5 worm cellular contexts compared by ENCODE assay signal in genomic region chrIV:11118837-11119491, ce11.
TF ChIP-seq lines count a peak whose summit lies in the region.

imp-2 (minus strand) TSS chrIV:11118887.
enpl-1 (plus strand) TSS chrIV:11119298.

TF ChIP-seq in whole organism, L1 larva, 84 proteins besides CTCF, POLR2A, EP300 and RAD21 (continues in another document):
- peak; percentile 95 for TF ChIP-seq nhr-85 (tag; lab: Kevin White, UChicago)
- peak; percentile 56 for TF ChIP-seq F16B12.6 (tag; optimal IDR thresholded peaks at IDR 0.05; lab: Kevin White, UChicago)
- peak; percentile 38 for TF ChIP-seq nhr-76 (tag; optimal IDR thresholded peaks at IDR 0.05; lab: Kevin White, UChicago)
- TF ChIP-seq ceh-90 (tag; optimal IDR thresholded peaks at IDR 0.05; lab: Kevin White, UChicago) = no peak
- no peak for TF ChIP-seq nhr-28 (tag; optimal IDR thresholded peaks at IDR 0.05; lab: Kevin White, UChicago)
- no peak for TF ChIP-seq nhr-84 (tag; optimal IDR thresholded peaks at IDR 0.05; lab: Kevin White, UChicago)
- peak; percentile 72 for TF ChIP-seq elt-2 (tag; optimal IDR thresholded peaks at IDR 0.05; lab: Kevin White, UChicago)
- peak; percentile 94 for TF ChIP-seq nhr-47 (tag; optimal IDR thresholded peaks at IDR 0.05; lab: Kevin White, UChicago)
- peak; percentile 79 for TF ChIP-seq nhr-11 (tag; optimal IDR thresholded peaks at IDR 0.05; lab: Kevin White, UChicago)
- TF ChIP-seq sox-4 (tag; optimal IDR thresholded peaks at IDR 0.05; lab: Kevin White, UChicago) = peak; percentile 41
- TF ChIP-seq mep-1 (tag; optimal IDR thresholded peaks at IDR 0.05; lab: Kevin White, UChicago) = peak; percentile 88
- TF ChIP-seq nhr-20 (tag; optimal IDR thresholded peaks at IDR 0.05; lab: Kevin White, UChicago) = peak; percentile 94
- peak; percentile 85 to 98 for TF ChIP-seq mdl-1 (tag; optimal IDR thresholded peaks at IDR 0.05; lab: Kevin White, UChicago)
- TF ChIP-seq nhr-77 (tag; optimal IDR thresholded peaks at IDR 0.05; lab: Kevin White, UChicago) = peak; percentile 93
- TF ChIP-seq xbp-1 (tag; optimal IDR thresholded peaks at IDR 0.05; lab: Kevin White, UChicago) = peak; percentile 100
- TF ChIP-seq aha-1 (tag; optimal IDR thresholded peaks at IDR 0.05; lab: Kevin White, UChicago) = no peak
- TF ChIP-seq ces-1 (GFP tag; optimal IDR thresholded peaks at IDR 0.05; lab: Kevin White, UChicago) = no peak
- TF ChIP-seq fkh-10 (GFP tag; optimal IDR thresholded peaks at IDR 0.05; lab: Kevin White, UChicago) = peak; percentile 75
- TF ChIP-seq lin-13 (GFP tag; optimal IDR thresholded peaks at IDR 0.05; lab: Kevin White, UChicago) = peak; percentile 92

TF ChIP-seq in whole organism, L3 larva, 47 proteins besides CTCF, POLR2A, EP300 and RAD21 (continues in another document):
- TF ChIP-seq ceh-82 (tag; optimal IDR thresholded peaks at IDR 0.05; lab: Kevin White, UChicago) (no peak), nhr-28 (tag; optimal IDR thresholded peaks at IDR 0.05; lab: Kevin White, UChicago) (no peak), jun-1 (tag; optimal IDR thresholded peaks at IDR 0.05; lab: Kevin White, UChicago) (peak; percentile 86), fkh-10 (GFP tag; optimal IDR thresholded peaks at IDR 0.05; lab: Kevin White, UChicago) (peak; percentile 49), unc-62 (GFP tag; optimal IDR thresholded peaks at IDR 0.05; lab: Kevin White, UChicago) (no peak), nfya-1 (tag; optimal IDR thresholded peaks at IDR 0.05; lab: Kevin White, UChicago; ENCODE audit: insufficient read depth) (peak; percentile 100), pqm-1 (tag; optimal IDR thresholded peaks at IDR 0.05; lab: Kevin White, UChicago) (peak; percentile 62), skn-1 (tag; optimal IDR thresholded peaks at IDR 0.05; lab: Kevin White, UChicago) (peak; percentile 76), nhr-23 (tag; optimal IDR thresholded peaks at IDR 0.05; lab: Kevin White, UChicago) (peak; percentile 92), unc-39 (tag; optimal IDR thresholded peaks at IDR 0.05; lab: Kevin White, UChicago) (no peak), egl-5 (tag; optimal IDR thresholded peaks at IDR 0.05; lab: Kevin White, UChicago) (peak; percentile 92), ceh-28 (tag; optimal IDR thresholded peaks at IDR 0.05; lab: Kevin White, UChicago) (peak; percentile 79), hmg-11 (tag; optimal IDR thresholded peaks at IDR 0.05; lab: Kevin White, UChicago) (peak; percentile 89), ZK546.5 (tag; optimal IDR thresholded peaks at IDR 0.05; lab: Kevin White, UChicago) (no peak), ztf-11 (tag; optimal IDR thresholded peaks at IDR 0.05; lab: Kevin White, UChicago) (no peak), ama-1 (optimal IDR thresholded peaks at IDR 0.05; lab: Kevin White, UChicago) (peak; percentile 42), nhr-11 (tag; optimal IDR thresholded peaks at IDR 0.05; lab: Kevin White, UChicago) (peak; percentile 18), aly-2 (tag; optimal IDR thresholded peaks at IDR 0.05; lab: Kevin White, UChicago) (no peak), lsy-12 (tag; optimal IDR thresholded peaks at IDR 0.05; lab: Kevin White, UChicago) (peak; percentile 97)

TF ChIP-seq in whole organism, early embryonic, 17 proteins besides CTCF, POLR2A, EP300 and RAD21:
- TF ChIP-seq hmg-4 (GFP tag; optimal IDR thresholded peaks at IDR 0.05; lab: Kevin White, UChicago) = peak; percentile 68
- TF ChIP-seq tbx-37 (GFP tag; conservative IDR thresholded peaks at IDR 0.05; lab: Robert Waterston, UW) = no peak
- TF ChIP-seq ceh-36 (tag; optimal IDR thresholded peaks at IDR 0.05; lab: Kevin White, UChicago) = no peak
- no peak for TF ChIP-seq sea-1 (GFP tag; conservative IDR thresholded peaks at IDR 0.05; lab: Robert Waterston, UW)
- 0 out of 2 replicates have a peak, but pooled peaks have one; percentile 36 for TF ChIP-seq flt-1 (GFP tag; IDR thresholded peaks at IDR 0.05; lab: Robert Waterston, UW)
- TF ChIP-seq scrt-1 (GFP tag; IDR thresholded peaks at IDR 0.05; lab: Robert Waterston, UW) = no peak
- peak; percentile 86 for TF ChIP-seq F13C5.2 (tag; optimal IDR thresholded peaks at IDR 0.05; lab: Kevin White, UChicago)
- TF ChIP-seq aly-1 (tag; optimal IDR thresholded peaks at IDR 0.05; lab: Kevin White, UChicago) = peak; percentile 60
- TF ChIP-seq ceh-13 (GFP tag; optimal IDR thresholded peaks at IDR 0.05; lab: Kevin White, UChicago) = no peak

TF ChIP-seq in whole organism, midembryonic, 9 proteins besides CTCF, POLR2A, EP300 and RAD21:
- TF ChIP-seq ztf-23 (GFP tag; IDR thresholded peaks at IDR 0.05; lab: Robert Waterston, UW) (peak; percentile 49; the same call in 1 of the 2 replicates), med-1 (GFP tag; optimal IDR thresholded peaks at IDR 0.05; lab: Kevin White, UChicago; ENCODE audit: insufficient read depth) (no peak), T22C8.4 (GFP tag; IDR thresholded peaks at IDR 0.05; lab: Robert Waterston, UW) (no peak), klf-2 (GFP tag; conservative IDR thresholded peaks at IDR 0.05; lab: Robert Waterston, UW) (0 out of 2 replicates have a peak, but pooled peaks have one; percentile 26), ref-1 (GFP tag; conservative IDR thresholded peaks at IDR 0.05; lab: Robert Waterston, UW) (no peak), ztf-29 (GFP tag; IDR thresholded peaks at IDR 0.05; lab: Robert Waterston, UW) (peak; percentile 34; the same call in 1 of the 2 replicates), cog-1 (tag; optimal IDR thresholded peaks at IDR 0.05; lab: Kevin White, UChicago) (peak; percentile 90), tab-1 (GFP tag; IDR thresholded peaks at IDR 0.05; lab: Robert Waterston, UW) (0 out of 2 replicates have a peak, but pooled peaks have one; percentile 62), flt-1 (GFP tag; IDR thresholded peaks at IDR 0.05; lab: Robert Waterston, UW) (peak; percentile 72; the same call in 1 of the 2 replicates)

TF ChIP-seq in whole organism, young adult, 124 proteins besides CTCF, POLR2A, EP300 and RAD21 (continues in another document):
- no peak for TF ChIP-seq attf-3 (GFP tag; conservative IDR thresholded peaks at IDR 0.05; lab: Robert Waterston, UW)
- peak; percentile 51 for TF ChIP-seq F22D6.2 (tag; optimal IDR thresholded peaks at IDR 0.05; lab: Kevin White, UChicago)
- no peak for TF ChIP-seq Y53F4B.3 (GFP tag; IDR thresholded peaks at IDR 0.05; lab: Robert Waterston, UW)
- peak; percentile 82 for TF ChIP-seq nhr-90 (tag; optimal IDR thresholded peaks at IDR 0.05; lab: Kevin White, UChicago)
- TF ChIP-seq tbp1 (GFP tag; optimal IDR thresholded peaks at IDR 0.05; lab: Kevin White, UChicago) = peak; percentile 65
- TF ChIP-seq D2030.7 (GFP tag; IDR thresholded peaks at IDR 0.05; lab: Robert Waterston, UW) = peak; percentile 53; the same call in 1 of the 2 replicates
- no peak for TF ChIP-seq sptf-2 (GFP tag; optimal IDR thresholded peaks at IDR 0.05; lab: Kevin White, UChicago)
- TF ChIP-seq zfh-2 (GFP tag; conservative IDR thresholded peaks at IDR 0.05; lab: Robert Waterston, UW) = peak; percentile 97
- TF ChIP-seq mes-4 (tag; optimal IDR thresholded peaks at IDR 0.05; lab: Kevin White, UChicago) = no peak
- TF ChIP-seq hrde-1 (tag; optimal IDR thresholded peaks at IDR 0.05; lab: Kevin White, UChicago; ENCODE audit: borderline replicate concordance) = no peak
- TF ChIP-seq nhr-27 (tag; optimal IDR thresholded peaks at IDR 0.05; lab: Kevin White, UChicago) = no peak
- no peak for TF ChIP-seq hmg-20 (GFP tag; IDR thresholded peaks at IDR 0.05; lab: Robert Waterston, UW)
- TF ChIP-seq lin-40 (tag; optimal IDR thresholded peaks at IDR 0.05; lab: Kevin White, UChicago) = peak; percentile 85
- TF ChIP-seq atf-7 (tag; optimal IDR thresholded peaks at IDR 0.05; lab: Kevin White, UChicago) = peak; percentile 63
- peak; percentile 86 for TF ChIP-seq tlf-1 (GFP tag; optimal IDR thresholded peaks at IDR 0.05; lab: Kevin White, UChicago)
- peak; percentile 57 for TF ChIP-seq ZK185.1 (tag; optimal IDR thresholded peaks at IDR 0.05; lab: Kevin White, UChicago; ENCODE audit: poor library complexity, severe bottlenecking)
- TF ChIP-seq athp-1 (tag; optimal IDR thresholded peaks at IDR 0.05; lab: Kevin White, UChicago) = peak; percentile 22
- peak; percentile 88 for TF ChIP-seq attf-5 (GFP tag; optimal IDR thresholded peaks at IDR 0.05; lab: Kevin White, UChicago)
- TF ChIP-seq ceh-91 (GFP tag; IDR thresholded peaks at IDR 0.05; lab: Robert Waterston, UW) = no peak
- TF ChIP-seq F10E7.11 (tag; optimal IDR thresholded peaks at IDR 0.05; lab: Kevin White, UChicago) = no peak
- peak; percentile 100 for TF ChIP-seq nfyb-1 (GFP tag; IDR thresholded peaks at IDR 0.05; lab: Robert Waterston, UW)
- no peak for TF ChIP-seq unc-130 (GFP tag; optimal IDR thresholded peaks at IDR 0.05; lab: Kevin White, UChicago)
- TF ChIP-seq F33H1.4 (GFP tag; IDR thresholded peaks at IDR 0.05; lab: Robert Waterston, UW) = peak; percentile 63
- TF ChIP-seq ztf-22 (GFP tag; optimal IDR thresholded peaks at IDR 0.05; lab: Kevin White, UChicago) = peak; percentile 48
- no peak for TF ChIP-seq ama-1 (optimal IDR thresholded peaks at IDR 0.05; lab: Kevin White, UChicago)
- peak in 1 of 2 experiments; percentile 41 for TF ChIP-seq ama-1 (GFP tag; optimal IDR thresholded peaks at IDR 0.05; lab: Kevin White, UChicago)
- no peak for TF ChIP-seq hsf-1 (GFP tag; IDR thresholded peaks at IDR 0.05; lab: Robert Waterston, UW)
- no peak for TF ChIP-seq Y79H2A.3 (GFP tag; conservative IDR thresholded peaks at IDR 0.05; lab: Robert Waterston, UW)
- peak; percentile 77 for TF ChIP-seq madf-10 (tag; optimal IDR thresholded peaks at IDR 0.05; lab: Kevin White, UChicago)
- peak; percentile 37 for TF ChIP-seq akir-1 (GFP tag; optimal IDR thresholded peaks at IDR 0.05; lab: Kevin White, UChicago)
- peak; percentile 80 for TF ChIP-seq ets-4 (GFP tag; optimal IDR thresholded peaks at IDR 0.05; lab: Kevin White, UChicago)
- peak; percentile 84 for TF ChIP-seq pbrm-1 (GFP tag; IDR thresholded peaks at IDR 0.05; lab: Robert Waterston, UW)
- peak; percentile 82 for TF ChIP-seq lin-54 (GFP tag; optimal IDR thresholded peaks at IDR 0.05; lab: Kevin White, UChicago)
- TF ChIP-seq ztf-18 (tag; optimal IDR thresholded peaks at IDR 0.05; lab: Kevin White, UChicago) = peak; percentile 76
- TF ChIP-seq F52B5.7 (tag; optimal IDR thresholded peaks at IDR 0.05; lab: Kevin White, UChicago) = no peak
- TF ChIP-seq somi-1 (GFP tag; optimal IDR thresholded peaks at IDR 0.05; lab: Kevin White, UChicago) = peak; percentile 74
- TF ChIP-seq lir-1 (GFP tag; conservative IDR thresholded peaks at IDR 0.05; lab: Robert Waterston, UW) = peak; percentile 58; the same call in 1 of the 2 replicates
- TF ChIP-seq egl-44 (GFP tag; IDR thresholded peaks at IDR 0.05; lab: Robert Waterston, UW) = peak; percentile 55; the same call in 1 of the 2 replicates
- 0 out of 2 replicates have a peak, but pooled peaks have one; percentile 20 for TF ChIP-seq Y95B8A.8 (GFP tag; IDR thresholded peaks at IDR 0.05; lab: Robert Waterston, UW)
- TF ChIP-seq ceh-79 (tag; optimal IDR thresholded peaks at IDR 0.05; lab: Kevin White, UChicago) = no peak
- no peak for TF ChIP-seq mxl-1 (tag; optimal IDR thresholded peaks at IDR 0.05; lab: Kevin White, UChicago)

Comparison
In these comparisons a context has a peak if more than half of its experiments do, and no peak if none do; other contexts are left out.
1. Of the 8 proteins assayed by ChIP-seq in both whole organism, young adult and whole organism, L1 larva: peak only in whole organism, young adult: unc-62; only in whole organism, L1 larva: unc-130; in both: dpl-1, efl-1, nhr-90 and snpc-4; in neither: 0; mixed calls (peak in some experiments, not most) for 2.